Worm (Caenorhabditis elegans): ENCODE measurements around the gene his-2.

- no peak for TF ChIP-seq B0336.3 (GFP tag; IDR thresholded peaks at IDR 0.05)
- TF ChIP-seq akir-1 (GFP tag; optimal IDR thresholded peaks at IDR 0.05) = no peak
- TF ChIP-seq D2030.7 (GFP tag; IDR thresholded peaks at IDR 0.05) = no peak
- no peak for TF ChIP-seq xnd-1 (tag; optimal IDR thresholded peaks at IDR 0.05)
- TF ChIP-seq athp-1 (tag; optimal IDR thresholded peaks at IDR 0.05) = no peak
- no peak for TF ChIP-seq ceh-100 (GFP tag; IDR thresholded peaks at IDR 0.05)
- no peak for TF ChIP-seq Y79H2A.3 (GFP tag; conservative IDR thresholded peaks at IDR 0.05)
- TF ChIP-seq sptf-2 (GFP tag; optimal IDR thresholded peaks at IDR 0.05) = no peak
- TF ChIP-seq lsl-1 (GFP tag; optimal IDR thresholded peaks at IDR 0.05) = no peak
- no peak for TF ChIP-seq lag-1 (GFP tag; IDR thresholded peaks at IDR 0.05)
- TF ChIP-seq ceh-58 (GFP tag; IDR thresholded peaks at IDR 0.05) = no peak
Observed at ce11 chrV:16053373-16053772, 11.3 kb upstream of the his-2 start, which contains the start of gene F14H3.3.

Measured in whole organism, young adult.